Worm (Caenorhabditis elegans) whole organism, L4/young adult: ENCODE measurements around the gene C16C8.7.

Experiments
- W03F9.2 ChIP-seq: fragments of 150-350 bp; optimal IDR thresholded peaks from 2 replicates; lab custom pipeline; 2014; ENCODE audit warnings: missing biosample characterization, missing genetic modification characterization
- dao-5 ChIP-seq: sonication (generic microtip); optimal IDR thresholded peaks from 2 replicates; lab custom pipeline; 2016; ENCODE audit warnings: missing genotype, missing genetic modification characterization, moderate library complexity, missing compliant biosample characterization
- him-1 ChIP-seq: sonication (generic microtip); optimal IDR thresholded peaks from 2 replicates; lab custom pipeline; 2016; ENCODE audit warnings: missing genotype, missing genetic modification reagents, missing genetic modification characterization, missing compliant biosample characterization

DNA sequence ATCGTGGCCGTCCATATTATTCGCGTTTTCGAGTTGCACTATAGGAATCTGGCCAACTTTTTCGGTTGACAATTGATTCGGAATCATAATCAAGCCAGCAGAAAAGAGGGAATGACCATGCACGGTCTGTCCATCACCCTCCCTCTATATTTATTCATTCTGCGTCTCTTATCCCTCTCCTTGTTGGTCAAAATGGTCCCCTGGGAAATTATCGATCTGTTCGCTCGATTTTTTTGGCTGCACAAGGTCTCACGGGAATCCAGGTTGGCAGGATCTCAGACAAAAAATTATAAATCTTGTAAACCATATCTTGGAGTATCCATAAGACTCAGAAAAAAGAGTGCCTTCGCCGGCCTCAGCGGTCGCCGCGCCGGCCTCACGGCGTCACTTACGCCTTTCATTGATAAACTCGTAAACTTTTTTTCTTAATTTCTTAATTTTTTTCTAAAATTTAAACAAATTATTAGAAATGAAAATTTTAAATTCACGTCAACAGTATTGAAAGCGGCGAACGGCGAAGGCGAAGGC, 45.5 kb downstream of the C16C8.7 start, which contains the start of the genes F18A12.7 and F18A12.2:
- TF ChIP-seq him-1 (tag; lab: Kevin White, UChicago) (no peak), W03F9.2 (tag; lab: Kevin White, UChicago) (no peak), dao-5 (tag; lab: Kevin White, UChicago) (no peak)
